Fruit fly (Drosophila melanogaster) whole organism, wandering third instar larva: Measurements from ENCODE around the gene Dic1.

Experiments used
- Abd-B ChIP-seq: fragments of >200 bp; optimal IDR thresholded peaks from 2 replicates; lab custom pipeline; 2017; ENCODE audit warnings: missing biosample characterization, missing genetic modification characterization
- CG32264 ChIP-seq: fragments of 200-800 bp; sonication (Bioruptor generic); optimal IDR thresholded peaks from 2 replicates; lab custom pipeline; 2016; ENCODE audit warnings: missing biosample characterization, missing genetic modification characterization
- CG9705 ChIP-seq: fragments of 200-800 bp; sonication (Bioruptor generic); optimal IDR thresholded peaks from 2 replicates; lab custom pipeline; 2018; ENCODE audit warnings: missing biosample characterization, mild to moderate bottlenecking, missing genetic modification characterization
- CrebA ChIP-seq: fragments of 200-800 bp; sonication (Bioruptor generic); optimal IDR thresholded peaks from 2 replicates; lab custom pipeline; 2016; ENCODE audit warnings: missing biosample characterization, mild to moderate bottlenecking, missing genetic modification characterization, borderline replicate concordance
- Dfd ChIP-seq: fragments of >200 bp; optimal IDR thresholded peaks from 2 replicates; lab custom pipeline; 2017; ENCODE audit warnings: missing biosample characterization, missing genetic modification characterization
- Dif ChIP-seq: fragments of 200-275, 200-300 bp; sonication (Bioruptor generic); optimal IDR thresholded peaks from 2 replicates; lab custom pipeline; 2018; ENCODE audit warnings: missing biosample characterization, missing genetic modification characterization; ENCODE audit not compliant: partially characterized antibody
- GATAd ChIP-seq: sonication (Bioruptor generic); optimal IDR thresholded peaks from 2 replicates; lab custom pipeline; 2016; ENCODE audit warnings: missing biosample characterization, missing genetic modification characterization
- HLH106 ChIP-seq: fragments of 200-800 bp; optimal IDR thresholded peaks from 3 replicates; lab custom pipeline; 2019; ENCODE audit warnings: missing biosample characterization, mild to moderate bottlenecking, missing genetic modification characterization, moderate library complexity
- Hnf4 ChIP-seq: fragments of 200-800 bp; sonication (Bioruptor generic); optimal IDR thresholded peaks from 2 replicates; lab custom pipeline; 2016; ENCODE audit warnings: missing biosample characterization, mild to moderate bottlenecking, missing genetic modification characterization
- Hr78 ChIP-seq: fragments of >200 bp; optimal IDR thresholded peaks from 2 replicates; lab custom pipeline; 2017; ENCODE audit warnings: missing biosample characterization, missing genetic modification characterization
- Hr83 ChIP-seq: fragments of 200-300 bp; sonication (Bioruptor generic); optimal IDR thresholded peaks from 2 replicates; lab custom pipeline; 2016; ENCODE audit warnings: missing biosample characterization, mild to moderate bottlenecking, missing genetic modification characterization, moderate library complexity; ENCODE audit not compliant: poor library complexity, severe bottlenecking
- Jra ChIP-seq: sonication (Bioruptor generic); optimal IDR thresholded peaks from 2 replicates; lab custom pipeline; 2016; ENCODE audit warnings: missing biosample characterization, missing genetic modification characterization
- Mio ChIP-seq: sonication (Bioruptor generic); optimal IDR thresholded peaks from 2 replicates; lab custom pipeline; 2016; ENCODE audit warnings: missing biosample characterization, missing genetic modification characterization
- Myc ChIP-seq: fragments of >200 bp; optimal IDR thresholded peaks from 2 replicates; lab custom pipeline; 2017
- N ChIP-seq: fragments of >200 bp; optimal IDR thresholded peaks from 2 replicates; lab custom pipeline; 2018; ENCODE audit warnings: missing biosample characterization, missing external identifiers, missing genetic modification characterization
- OdsH ChIP-seq: fragments of 200-800 bp; sonication (Bioruptor generic); optimal IDR thresholded peaks from 2 replicates; lab custom pipeline; 2016; ENCODE audit warnings: missing biosample characterization, mild to moderate bottlenecking, missing genetic modification characterization
- Rel ChIP-seq, 2 experiments: fragments of 200-800 bp; sonication (Bioruptor generic) in 1 of 2; optimal IDR thresholded peaks; 2 replicates in 1 of 2; 3 replicates in 1 of 2; lab custom pipeline; 2016 to 2019; ENCODE audit warnings: mild to moderate bottlenecking in 2 of 2, missing biosample characterization in 2 of 2, missing genetic modification characterization in 2 of 2, moderate library complexity in 1 of 2
- Sp1 ChIP-seq: fragments of 200-800 bp; sonication (Bioruptor generic); optimal IDR thresholded peaks from 3 replicates; lab custom pipeline; 2019; ENCODE audit warnings: missing biosample characterization, mild to moderate bottlenecking, missing genetic modification characterization, moderate library complexity
- Vsx2 ChIP-seq: fragments of 200-300, 225-300 bp; sonication (Bioruptor generic); optimal IDR thresholded peaks from 2 replicates; lab custom pipeline; 2018; ENCODE audit warnings: missing biosample characterization, missing genetic modification characterization; ENCODE audit not compliant: partially characterized antibody
- br ChIP-seq: fragments of 200-800 bp; sonication (Bioruptor generic); optimal IDR thresholded peaks from 2 replicates; lab custom pipeline; 2016; ENCODE audit warnings: missing biosample characterization, missing genetic modification characterization
- brk ChIP-seq: fragments of 200-800 bp; sonication (Bioruptor generic); optimal IDR thresholded peaks from 2 replicates; lab custom pipeline; 2016; ENCODE audit warnings: missing biosample characterization, mild to moderate bottlenecking, missing genetic modification characterization
- dl ChIP-seq, 2 experiments: fragments of 175-275, 200-275 bp in 1 of 2; fragments of 200-275 bp in 1 of 2; sonication (Bioruptor generic); optimal IDR thresholded peaks; lab custom pipeline; 2018; ENCODE audit warnings: mild to moderate bottlenecking in 2 of 2, missing biosample characterization in 2 of 2, missing genetic modification characterization in 2 of 2, moderate library complexity in 2 of 2; ENCODE audit not compliant: partially characterized antibody in 2 of 2, insufficient read depth in 1 of 2
- dmrt93B ChIP-seq: fragments of 200-800 bp; sonication (Bioruptor generic); optimal IDR thresholded peaks from 2 replicates; lab custom pipeline; 2018; ENCODE audit warnings: missing biosample characterization, mild to moderate bottlenecking, missing genetic modification characterization
- dsf ChIP-seq: sonication (Bioruptor generic); optimal IDR thresholded peaks from 2 replicates; lab custom pipeline; 2016; ENCODE audit warnings: missing biosample characterization, missing genetic modification characterization, borderline replicate concordance
- ey ChIP-seq: fragments of 200-800 bp; sonication (Bioruptor generic); optimal IDR thresholded peaks from 2 replicates; lab custom pipeline; 2016; ENCODE audit warnings: missing biosample characterization, missing genetic modification characterization
- foxo ChIP-seq, 2 experiments: fragments of 200-800 bp; sonication (Bioruptor generic); optimal IDR thresholded peaks; 2 replicates in 1 of 2; 3 replicates in 1 of 2; lab custom pipeline; 2016 to 2017; ENCODE audit warnings: missing biosample characterization in 2 of 2, missing genetic modification characterization in 2 of 2
- fru ChIP-seq: fragments of 200-800 bp; sonication (Bioruptor generic); optimal IDR thresholded peaks from 3 replicates; lab custom pipeline; 2016; ENCODE audit warnings: missing biosample characterization, mild to moderate bottlenecking, missing genetic modification characterization
- h ChIP-seq: fragments of 200-800 bp; sonication (Bioruptor generic); optimal IDR thresholded peaks from 3 replicates; lab custom pipeline; 2016; ENCODE audit warnings: missing biosample characterization, mild to moderate bottlenecking, missing genetic modification characterization
- jim ChIP-seq: fragments of 175-275, 200-325 bp; sonication (Bioruptor generic); optimal IDR thresholded peaks from 2 replicates; lab custom pipeline; 2016; ENCODE audit warnings: missing biosample characterization, mild to moderate bottlenecking, missing genetic modification characterization
- lola ChIP-seq: fragments of >200 bp; optimal IDR thresholded peaks from 2 replicates; lab custom pipeline; 2017; ENCODE audit warnings: missing biosample characterization, missing genetic modification characterization
- pan ChIP-seq: fragments of >200 bp; optimal IDR thresholded peaks from 2 replicates; lab custom pipeline; 2017
- psq ChIP-seq: fragments of 200-800 bp; sonication (Bioruptor generic); optimal IDR thresholded peaks from 3 replicates; lab custom pipeline; 2017; ENCODE audit warnings: missing biosample characterization, mild to moderate bottlenecking, missing genetic modification characterization, moderate library complexity
- rgr ChIP-seq: fragments of 200-800 bp; sonication (Bioruptor generic); optimal IDR thresholded peaks from 3 replicates; lab custom pipeline; 2016; ENCODE audit warnings: missing biosample characterization, mild to moderate bottlenecking, missing genetic modification characterization
- sage ChIP-seq: fragments of 200-800 bp; sonication (Bioruptor generic); optimal IDR thresholded peaks from 2 replicates; lab custom pipeline; 2016; ENCODE audit warnings: missing biosample characterization, mild to moderate bottlenecking, missing genetic modification characterization
- sv ChIP-seq: fragments of 200-800 bp; sonication (Bioruptor generic); optimal IDR thresholded peaks from 3 replicates; lab custom pipeline; 2016; ENCODE audit warnings: missing biosample characterization, missing genetic modification characterization
- tai ChIP-seq: sonication (Bioruptor generic); optimal IDR thresholded peaks from 2 replicates; lab custom pipeline; 2016; ENCODE audit warnings: missing biosample characterization, missing genetic modification characterization
- usp ChIP-seq: fragments of >200 bp; optimal IDR thresholded peaks from 2 replicates; lab custom pipeline; 2017; ENCODE audit warnings: missing biosample characterization, missing genetic modification characterization
- woc ChIP-seq: sonication (Bioruptor generic); optimal IDR thresholded peaks from 2 replicates; lab custom pipeline; 2016; ENCODE audit warnings: missing biosample characterization, mild to moderate bottlenecking, missing genetic modification characterization

Dic1 gene

DNA sequence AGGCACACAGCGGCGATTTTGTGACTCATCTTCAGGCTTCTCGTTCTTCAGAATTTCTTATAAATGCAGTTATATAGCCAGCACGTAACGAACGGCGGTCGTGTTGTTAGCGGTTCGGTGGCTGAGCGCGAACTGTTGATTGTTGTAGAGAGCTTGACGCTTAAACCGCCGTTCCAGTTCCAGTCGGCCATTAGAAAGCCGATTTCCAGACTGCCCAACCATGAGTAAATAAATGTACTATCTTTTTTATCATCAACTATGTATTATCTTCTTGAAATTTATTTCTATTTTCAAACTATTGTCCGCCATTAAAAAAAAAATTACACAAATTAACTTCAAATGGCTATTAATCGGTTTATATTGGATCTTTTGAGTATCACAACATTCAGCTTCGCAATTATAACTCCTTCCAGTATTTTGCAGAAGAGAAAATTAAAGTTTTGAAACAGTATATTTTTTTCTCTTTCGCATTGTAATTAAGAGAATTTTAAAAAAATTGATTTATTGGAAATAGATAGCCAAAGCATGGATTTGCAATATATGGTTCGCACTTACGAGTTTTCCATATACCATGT, 37.1 kb downstream of the Dic1 start, which contains the start of gene GILT1:
Gene GILT1, minus strand, starts transcription at position 141 of the 575 bp plus-strand sequence.
- no peak for TF ChIP-seq pan (lab: Kevin White, UChicago)
- TF ChIP-seq N = no peak
- peak; percentile 35 for TF ChIP-seq rgr (GFP tag; lab: Kevin White, UChicago)
- no peak for TF ChIP-seq CrebA (GFP tag; lab: Kevin White, UChicago)
- no peak for TF ChIP-seq dl (GFP tag; optimal IDR thresholded peaks at IDR 0.05; lab: Kevin White, UChicago; ENCODE audit: insufficient read depth in 1 of 2, partially characterized antibody in 2 of 2)
- peak; percentile 5 for TF ChIP-seq h
- no peak for TF ChIP-seq psq (GFP tag; lab: Kevin White, UChicago)
- no peak for TF ChIP-seq Dif (GFP tag; lab: Kevin White, UChicago)
- peak; percentile 45 for TF ChIP-seq Jra (GFP tag; lab: Kevin White, UChicago)
- no peak for TF ChIP-seq CG32264
- TF ChIP-seq woc (GFP tag; lab: Kevin White, UChicago) = peak; percentile 0
- TF ChIP-seq OdsH (GFP tag; lab: Kevin White, UChicago) = no peak
- TF ChIP-seq Mio (GFP tag; lab: Kevin White, UChicago) = no peak
- TF ChIP-seq tai (GFP tag; lab: Kevin White, UChicago) = peak; percentile 48
- no peak for TF ChIP-seq CG9705
- TF ChIP-seq sage (GFP tag; lab: Kevin White, UChicago) = no peak
- no peak for TF ChIP-seq dsf (GFP tag; lab: Kevin White, UChicago)
- TF ChIP-seq Hr78 (GFP tag; lab: Kevin White, UChicago) = no peak
- TF ChIP-seq Myc (lab: Kevin White, UChicago) = no peak
- no peak for TF ChIP-seq dmrt93B (GFP tag; lab: Kevin White, UChicago)
- no peak for TF ChIP-seq lola (GFP tag; lab: Kevin White, UChicago)
- peak; percentile 42 for TF ChIP-seq br
- TF ChIP-seq fru (GFP tag; lab: Kevin White, UChicago) = no peak
- no peak for TF ChIP-seq GATAd (GFP tag; lab: Kevin White, UChicago)
- no peak for TF ChIP-seq ey (GFP tag; lab: Kevin White, UChicago)
- no peak for TF ChIP-seq Rel (GFP tag; optimal IDR thresholded peaks at IDR 0.05; lab: Kevin White, UChicago)
- no peak for TF ChIP-seq Rel (tag; optimal IDR thresholded peaks at IDR 0.05; lab: Kevin White, UChicago)
- no peak for TF ChIP-seq Vsx2 (GFP tag; lab: Kevin White, UChicago)
- peak; percentile 58 for TF ChIP-seq brk (GFP tag; lab: Kevin White, UChicago)
- TF ChIP-seq Abd-B = no peak
- TF ChIP-seq Hnf4 (GFP tag; lab: Kevin White, UChicago) = no peak
- TF ChIP-seq Sp1 (GFP tag; lab: Kevin White, UChicago) = no peak
- no peak for TF ChIP-seq HLH106
- TF ChIP-seq sv (GFP tag; lab: Kevin White, UChicago) = no peak
- TF ChIP-seq jim = no peak
- no peak for TF ChIP-seq usp
- TF ChIP-seq Hr83 = peak; percentile 18
- TF ChIP-seq foxo (GFP tag; optimal IDR thresholded peaks at IDR 0.05; lab: Kevin White, UChicago) = peak in 1 of 2 experiments; percentile 5
- TF ChIP-seq Dfd (GFP tag; lab: Kevin White, UChicago) = no peak

DNA sequence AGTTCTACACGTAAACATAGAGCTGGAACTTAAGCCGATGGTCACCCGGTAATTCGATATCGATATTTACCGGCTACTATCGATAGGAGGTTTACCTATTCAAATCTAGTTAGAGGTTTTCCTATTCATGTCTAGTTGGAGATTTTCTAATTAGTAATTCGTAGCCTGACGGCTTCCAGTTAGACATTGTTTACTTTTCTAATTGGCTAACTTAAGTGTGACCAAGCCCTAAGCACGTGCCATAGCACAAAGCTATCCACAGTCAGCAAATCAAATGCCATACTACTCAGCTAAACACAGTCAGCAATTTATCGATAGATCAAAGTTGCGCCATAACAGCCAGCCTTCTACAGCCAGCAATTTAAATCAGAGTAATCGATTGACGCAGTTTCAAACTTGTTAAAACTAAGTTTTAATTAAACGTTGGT, 38.3 kb downstream of the Dic1 start, which contains the start of gene Dpm3:
Gene Dpm3, minus strand, starts transcription at position 20 of the 428 bp plus-strand sequence.
- TF ChIP-seq pan (lab: Kevin White, UChicago) (no peak), foxo (GFP tag; optimal IDR thresholded peaks at IDR 0.05; lab: Kevin White, UChicago) (no peak), Dif (GFP tag; lab: Kevin White, UChicago) (peak; percentile 99), sv (GFP tag; lab: Kevin White, UChicago) (no peak), brk (GFP tag; lab: Kevin White, UChicago) (no peak), Hnf4 (GFP tag; lab: Kevin White, UChicago) (peak; percentile 25), Hr83 (no peak), HLH106 (peak; percentile 15), Dfd (GFP tag; lab: Kevin White, UChicago) (no peak), CrebA (GFP tag; lab: Kevin White, UChicago) (no peak), Vsx2 (GFP tag; lab: Kevin White, UChicago) (peak; percentile 99), dl (GFP tag; optimal IDR thresholded peaks at IDR 0.05; lab: Kevin White, UChicago; ENCODE audit: insufficient read depth in 1 of 2, partially characterized antibody in 2 of 2) (peak; percentile 30 to 85), Myc (lab: Kevin White, UChicago) (no peak), Jra (GFP tag; lab: Kevin White, UChicago) (no peak), N (no peak), OdsH (GFP tag; lab: Kevin White, UChicago) (no peak), rgr (GFP tag; lab: Kevin White, UChicago) (no peak), jim (no peak), Hr78 (GFP tag; lab: Kevin White, UChicago) (no peak), Mio (GFP tag; lab: Kevin White, UChicago) (no peak), lola (GFP tag; lab: Kevin White, UChicago) (no peak), usp (no peak)
